Worm (Caenorhabditis elegans) whole organism, L4/young adult: Measurements from ENCODE around the gene pxf-1.
A peak's percentile ranks its signal among the peaks of the same experiment; 100 is the strongest.

Experiments
- W03F9.2 ChIP-seq: fragments of 150-350 bp; optimal IDR thresholded peaks from 2 replicates; lab custom pipeline; 2014; ENCODE audit warnings: missing biosample characterization, missing genetic modification characterization
- dao-5 ChIP-seq: sonication (generic microtip); optimal IDR thresholded peaks from 2 replicates; lab custom pipeline; 2016; ENCODE audit warnings: missing genotype, missing genetic modification characterization, moderate library complexity, missing compliant biosample characterization
- him-1 ChIP-seq: sonication (generic microtip); optimal IDR thresholded peaks from 2 replicates; lab custom pipeline; 2016; ENCODE audit warnings: missing genotype, missing genetic modification reagents, missing genetic modification characterization, missing compliant biosample characterization

Gene pxf-1

DNA sequence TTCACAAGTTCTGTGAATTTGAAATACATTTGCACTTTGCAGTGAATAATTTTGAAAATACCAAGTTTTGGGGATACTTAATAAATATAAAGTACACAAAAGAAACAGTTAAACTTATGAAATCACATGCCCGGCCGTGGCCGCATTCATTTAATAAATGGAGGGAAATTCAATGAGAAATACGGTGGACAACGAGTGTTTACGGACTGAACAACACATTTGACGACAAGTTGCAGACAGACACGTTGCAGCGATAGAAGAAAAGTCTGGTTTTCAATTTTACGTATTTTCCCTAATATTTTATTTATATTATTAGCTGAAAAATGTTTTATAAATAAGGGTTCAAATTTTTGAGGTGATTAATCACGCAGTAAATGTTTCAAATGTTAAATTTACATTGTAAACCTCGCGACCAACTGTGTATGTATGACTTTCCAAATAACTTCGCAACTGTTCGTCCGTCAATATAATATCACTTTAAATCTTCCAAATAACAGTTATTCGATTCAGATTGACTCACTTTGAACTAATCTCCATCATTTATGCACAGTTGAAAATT is 22.6 kb downstream of the pxf-1 start, which contains the start of gene copg-1:
Gene copg-1 (plus strand): TSS at position 509 of the 559 bp plus-strand sequence.
- TF ChIP-seq W03F9.2 (tag; lab: Kevin White, UChicago) (peak; percentile 63), dao-5 (no peak), him-1 (tag; lab: Kevin White, UChicago) (peak; percentile 7)

DNA sequence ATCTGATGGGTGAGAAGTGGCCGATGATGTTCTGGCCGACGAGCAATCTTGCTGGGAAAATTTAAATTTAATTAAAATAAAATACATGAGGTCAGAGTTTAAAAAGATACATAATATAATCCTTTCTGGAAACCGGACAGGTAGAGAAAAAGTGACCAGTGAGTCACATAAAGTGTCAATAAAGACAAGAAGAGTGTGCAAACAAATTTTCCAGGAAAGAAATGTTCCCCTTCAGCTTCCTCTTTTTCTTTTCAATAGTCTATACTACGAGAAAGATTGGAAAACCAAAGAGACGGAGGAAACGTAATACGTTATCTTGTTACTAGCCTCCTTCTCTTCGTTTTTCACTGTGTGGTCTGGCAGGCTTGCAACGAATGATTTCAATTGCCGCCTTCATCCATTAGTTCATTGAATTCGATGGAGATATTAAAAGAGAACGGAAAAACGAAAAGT is 23.6 kb downstream of the pxf-1 start, which contains the start of gene tsp-12:
Gene tsp-12 (minus strand): TSS at position 51 of the 453 bp plus-strand sequence.
- TF ChIP-seq him-1 (tag; lab: Kevin White, UChicago) (no peak), W03F9.2 (tag; lab: Kevin White, UChicago) (no peak), dao-5 (no peak)

DNA sequence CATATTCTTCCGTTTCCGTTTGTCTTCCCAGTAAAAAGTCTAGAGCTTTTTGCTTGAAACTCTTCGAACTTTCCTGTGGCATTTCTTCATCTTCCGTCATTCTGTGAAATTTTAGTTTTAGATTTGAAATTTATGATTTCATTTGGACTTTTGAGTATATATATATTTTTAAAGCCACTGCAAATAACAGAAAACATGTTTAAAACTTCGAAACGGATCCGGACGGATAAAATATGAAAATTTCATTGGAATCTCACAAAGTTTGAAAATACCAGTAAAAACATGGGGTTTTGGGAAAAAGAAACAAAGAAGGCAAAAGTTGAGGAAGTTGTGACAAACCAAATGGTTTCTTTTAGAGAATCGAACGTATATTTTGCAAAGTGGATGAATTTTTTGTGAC is 25.2 kb downstream of the pxf-1 start, which contains the start of gene pigs-1:
Gene pigs-1 (minus strand): TSS at position 101 of the 400 bp plus-strand sequence.
- no peak for TF ChIP-seq W03F9.2 (tag; lab: Kevin White, UChicago)

DNA sequence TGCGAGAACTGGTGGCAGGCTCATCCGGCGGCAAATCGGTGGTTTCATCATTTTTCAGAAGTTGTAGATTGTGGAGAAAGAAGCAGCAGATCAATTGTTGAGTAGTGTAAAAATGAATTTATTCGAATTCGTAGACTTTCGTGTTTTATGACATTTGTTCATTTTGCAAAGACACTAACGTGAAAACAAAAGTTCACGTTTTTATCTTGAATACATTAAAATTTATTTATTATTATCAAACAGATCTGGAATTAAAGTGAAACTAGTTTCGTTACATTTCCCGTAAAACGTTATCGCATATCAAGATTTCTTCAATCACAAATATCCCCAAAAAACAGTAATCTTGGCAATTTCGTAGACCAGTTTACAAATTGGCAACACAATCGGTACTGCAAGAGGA is 27.3 kb downstream of the pxf-1 start, which contains the start of gene T14G10.8:
Gene T14G10.8 (minus strand): TSS at position 101 of the 400 bp plus-strand sequence.
- TF ChIP-seq him-1 (tag; lab: Kevin White, UChicago) (no peak), dao-5 (no peak), W03F9.2 (tag; lab: Kevin White, UChicago) (no peak)

DNA sequence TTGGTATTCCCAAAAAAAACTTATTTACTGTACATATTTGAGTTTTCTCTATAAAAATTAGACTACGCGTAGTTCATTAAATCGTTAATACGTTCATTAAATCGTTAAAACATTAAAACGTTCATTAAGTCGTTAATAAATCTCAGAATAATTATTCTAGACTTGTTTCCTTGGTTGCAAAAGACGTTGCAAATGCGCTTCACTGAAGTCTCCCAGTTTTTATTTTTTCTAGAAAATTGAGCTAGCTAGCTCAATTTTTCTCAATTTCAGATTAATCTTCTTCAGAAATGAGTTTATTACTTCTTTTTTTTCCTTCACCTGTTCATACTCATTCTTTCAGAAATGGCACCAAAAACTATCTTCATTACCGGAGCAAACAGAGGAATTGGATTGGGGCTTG is 29.2 kb downstream of the pxf-1 start:
- TF ChIP-seq dao-5 = no peak
- TF ChIP-seq him-1 (tag; lab: Kevin White, UChicago) = no peak
- no peak for TF ChIP-seq W03F9.2 (tag; lab: Kevin White, UChicago)

DNA sequence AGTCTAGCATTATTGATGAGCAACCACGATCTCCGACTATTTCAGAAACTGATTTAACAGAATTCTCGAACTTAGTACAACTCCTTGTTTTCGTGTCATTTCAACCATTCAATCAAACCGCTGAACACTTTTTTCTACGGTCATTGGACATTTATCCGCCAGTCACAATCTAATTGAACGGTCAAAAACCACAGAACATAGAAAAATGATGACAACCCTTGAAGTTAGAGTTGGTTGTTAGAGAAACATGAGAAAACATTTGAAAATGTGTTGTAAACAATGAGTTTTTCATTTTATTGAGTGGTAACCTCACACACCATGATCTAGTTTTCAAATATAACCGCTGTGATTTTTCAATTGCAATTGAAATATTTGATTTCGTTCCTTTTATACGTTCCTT is 29.7 kb downstream of the pxf-1 start:
- no peak for TF ChIP-seq him-1 (tag; lab: Kevin White, UChicago)
- TF ChIP-seq W03F9.2 (tag; lab: Kevin White, UChicago) = no peak
- TF ChIP-seq dao-5 = no peak

DNA sequence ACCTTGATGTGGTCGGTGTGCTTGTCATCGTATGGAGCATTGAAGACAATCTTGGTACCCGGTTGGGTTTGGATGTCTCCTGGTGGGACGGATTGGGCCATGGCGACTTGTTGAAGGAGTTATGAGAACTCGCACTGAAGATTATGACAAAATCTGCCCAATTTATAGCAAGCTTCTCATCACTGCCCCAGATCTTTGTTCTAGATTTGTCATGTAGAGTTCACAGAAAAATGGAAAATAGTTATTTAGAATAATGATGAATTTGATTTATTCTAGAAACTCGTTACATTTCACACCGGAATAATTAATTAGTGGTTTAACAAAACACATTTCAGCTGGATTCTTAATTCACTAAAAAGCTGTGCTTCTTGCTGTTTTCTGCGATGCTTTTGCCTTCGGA is 30.5 kb downstream of the pxf-1 start, which contains the start of gene msp-38:
Gene msp-38 (minus strand): TSS at position 101 of the 400 bp plus-strand sequence.
- TF ChIP-seq him-1 (tag; lab: Kevin White, UChicago) = no peak
- TF ChIP-seq W03F9.2 (tag; lab: Kevin White, UChicago) = no peak
- TF ChIP-seq dao-5 = no peak

DNA sequence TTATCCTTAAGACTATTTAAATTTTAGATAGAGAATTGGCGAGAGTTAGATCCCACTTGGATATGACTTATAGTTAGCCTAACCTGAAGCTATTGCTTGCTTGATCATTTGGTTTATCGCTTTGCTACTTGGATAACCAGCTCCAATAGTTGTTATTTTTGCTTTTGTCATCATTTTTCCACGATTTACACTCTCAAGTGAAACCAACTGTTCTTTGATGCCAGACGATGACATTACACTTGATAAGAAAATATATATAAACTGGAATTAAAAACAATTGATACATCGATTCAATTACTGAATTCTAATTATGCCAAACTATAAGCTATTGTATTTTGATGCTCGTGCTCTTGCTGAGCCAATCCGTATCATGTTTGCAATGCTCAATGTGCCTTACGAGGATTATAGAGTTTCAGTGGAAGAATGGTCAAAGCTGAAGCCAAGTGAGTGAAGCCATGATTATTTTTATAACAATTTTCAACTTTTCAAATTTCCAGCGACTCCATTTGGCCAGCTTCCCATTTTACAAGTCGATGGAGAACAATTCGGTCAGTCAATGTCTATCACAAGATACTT is 32.1 kb downstream of the pxf-1 start, which contains the start of the genes gst-2, gst-4 and dhs-12:
Gene gst-2 (minus strand): TSS at position 132 of the 576 bp plus-strand sequence.
Gene gst-4 (plus strand): TSS at position 296 of the 576 bp plus-strand sequence.
Gene dhs-12 (plus strand): TSS at position 526 of the 576 bp plus-strand sequence.
- no peak for TF ChIP-seq dao-5
- TF ChIP-seq him-1 (tag; lab: Kevin White, UChicago) = no peak
- no peak for TF ChIP-seq W03F9.2 (tag; lab: Kevin White, UChicago)

DNA sequence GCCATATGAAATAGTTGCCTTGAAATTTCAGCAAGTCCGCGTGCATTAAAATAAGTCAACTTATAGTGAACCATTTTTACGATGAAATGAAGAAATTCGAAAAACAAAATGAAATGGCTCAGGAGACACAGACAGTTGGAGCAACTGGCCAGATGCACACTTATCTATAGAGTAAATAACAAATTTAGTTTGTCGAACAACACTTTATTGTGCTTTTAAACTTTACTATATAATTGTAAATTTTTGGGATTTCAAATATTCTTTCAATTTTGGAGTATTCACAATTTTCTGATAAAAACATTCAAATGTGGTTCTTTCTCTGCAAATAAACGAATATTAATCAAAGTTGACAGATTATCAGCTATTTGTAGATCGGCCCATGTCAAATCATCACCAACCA is 34.0 kb downstream of the pxf-1 start, which contains the start of gene gst-3:
Gene gst-3 (minus strand): TSS at position 101 of the 400 bp plus-strand sequence.
- TF ChIP-seq W03F9.2 (tag; lab: Kevin White, UChicago) (no peak), dao-5 (no peak), him-1 (tag; lab: Kevin White, UChicago) (no peak)

DNA sequence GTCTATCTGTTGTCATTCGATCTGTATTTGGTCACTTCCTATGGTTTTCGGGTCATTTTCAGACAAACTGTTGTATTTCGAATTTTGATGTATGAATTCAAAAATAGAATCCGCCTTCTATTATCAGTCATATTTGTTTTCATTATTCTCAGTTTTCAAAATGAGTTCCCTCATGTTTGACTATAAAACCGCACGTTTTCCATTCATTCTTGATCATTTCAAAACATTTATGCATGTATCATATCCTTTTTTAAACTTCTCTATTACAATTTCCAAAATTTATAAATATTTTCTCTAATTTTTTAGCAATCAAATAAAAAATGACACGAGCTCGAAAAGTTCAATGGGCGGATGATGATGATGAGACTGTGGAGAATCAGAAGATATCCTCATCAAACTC is 36.3 kb downstream of the pxf-1 start, which contains the start of gene K08F4.12:
Gene K08F4.12 (plus strand): TSS at position 301 of the 400 bp plus-strand sequence.
- TF ChIP-seq dao-5 (no peak), W03F9.2 (tag; lab: Kevin White, UChicago) (no peak), him-1 (tag; lab: Kevin White, UChicago) (no peak)

DNA sequence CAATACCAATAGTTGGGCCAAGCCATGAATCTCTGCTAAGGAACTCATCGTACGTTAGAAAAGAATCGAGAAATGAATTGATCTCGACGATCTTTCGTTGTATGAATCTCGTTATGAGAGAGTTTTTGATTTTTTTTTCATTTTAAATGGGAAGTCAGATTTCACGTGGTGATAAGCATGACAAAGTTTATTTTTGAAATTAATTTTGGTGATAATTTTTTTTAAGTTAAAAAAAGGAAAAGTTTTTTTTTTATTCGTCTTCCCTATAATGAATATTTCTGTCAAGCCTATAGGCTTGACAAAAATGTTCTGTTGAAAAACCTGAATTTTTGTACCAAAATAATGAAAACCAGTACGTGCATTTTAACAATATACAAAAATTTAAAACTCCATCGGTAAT is 38.3 kb downstream of the pxf-1 start, which contains the start of gene K08F4.5:
Gene K08F4.5 (minus strand): TSS at position 101 of the 400 bp plus-strand sequence.
- no peak for TF ChIP-seq dao-5
- TF ChIP-seq W03F9.2 (tag; lab: Kevin White, UChicago) = no peak
- TF ChIP-seq him-1 (tag; lab: Kevin White, UChicago) = no peak

DNA sequence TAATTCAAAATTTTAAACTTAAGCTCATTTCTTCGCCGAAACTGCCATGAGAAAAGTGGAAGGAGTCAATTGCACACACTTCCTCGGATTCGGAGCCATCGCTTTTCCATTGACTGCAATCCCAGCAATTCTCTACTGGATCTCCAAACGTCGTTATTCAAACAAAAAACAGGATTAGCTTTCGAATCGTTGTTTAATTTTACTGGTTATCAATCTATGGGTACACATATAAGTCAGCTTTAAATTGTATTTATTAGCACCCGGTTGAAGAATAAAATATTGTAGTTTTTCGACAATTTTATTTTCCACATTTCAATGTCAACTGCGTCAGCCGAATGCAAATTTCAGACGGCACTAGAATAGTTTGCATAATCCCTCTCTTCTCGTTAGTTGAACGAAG is 44.2 kb downstream of the pxf-1 start, which contains the start of gene glt-3:
Gene glt-3 (plus strand): TSS at position 301 of the 400 bp plus-strand sequence.
- TF ChIP-seq dao-5 (no peak), him-1 (tag; lab: Kevin White, UChicago) (no peak), W03F9.2 (tag; lab: Kevin White, UChicago) (no peak)

DNA sequence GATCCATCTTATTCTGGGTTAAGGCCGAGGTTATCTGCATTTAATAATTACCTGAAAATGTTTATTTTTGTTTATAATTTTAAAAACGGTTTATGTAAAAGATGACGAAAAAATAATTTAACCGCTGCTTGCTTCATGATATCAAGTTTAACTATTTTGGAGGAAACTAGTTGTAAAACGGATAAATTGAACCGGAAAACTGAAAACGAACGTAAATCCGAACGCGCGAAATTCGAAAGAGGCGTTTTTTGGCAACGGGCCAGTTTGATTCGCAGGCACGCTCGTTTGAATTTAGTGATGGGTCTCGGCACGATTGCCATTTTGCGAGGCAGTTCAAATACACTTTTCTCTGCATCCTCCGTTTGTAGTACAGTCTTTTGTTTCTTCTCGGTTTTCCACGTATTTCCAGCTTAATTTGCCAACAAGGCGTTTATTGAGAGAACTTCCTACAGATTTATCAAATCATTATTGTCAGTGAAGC is 45.2 kb downstream of the pxf-1 start, which contains the start of the genes gtbp-1 and K08F4.3:
Gene gtbp-1 (minus strand): TSS at position 51 of the 481 bp plus-strand sequence.
Gene K08F4.3 (plus strand): TSS at position 352 of the 481 bp plus-strand sequence.
- TF ChIP-seq him-1 (tag; lab: Kevin White, UChicago) = no peak
- peak; percentile 81 for TF ChIP-seq W03F9.2 (tag; lab: Kevin White, UChicago)
